Worm (Caenorhabditis elegans) whole organism, late embryonic: Measurements from ENCODE around the gene pyp-1.

Experiments
- Y22D7AL.16 ChIP-seq: sonication (generic microtip); optimal IDR thresholded peaks from 2 replicates; lab custom pipeline; 2016; ENCODE audit warnings: missing genetic modification characterization, missing compliant biosample characterization
- nhr-11 ChIP-seq: fragments of 150-350 bp; optimal IDR thresholded peaks from 2 replicates; lab custom pipeline; 2014; ENCODE audit warnings: missing biosample characterization, missing genetic modification characterization
- ztf-16 ChIP-seq: sonication (generic microtip); optimal IDR thresholded peaks from 2 replicates; lab custom pipeline; 2017; ENCODE audit warnings: missing genetic modification characterization, missing compliant biosample characterization

ce11 chrIV:9972629-9973028 lies 26.1 kb downstream of the pyp-1 start, which contains the start of the genes C47E12.12 and C47E12.10:
- TF ChIP-seq nhr-11 (tag; lab: Kevin White, UChicago) (no peak), Y22D7AL.16 (tag; lab: Kevin White, UChicago) (no peak), ztf-16 (tag; lab: Kevin White, UChicago) (no peak)
